Worm (Caenorhabditis elegans): ENCODE data around the gene tsp-8.

The tsp-8 gene

DNA sequence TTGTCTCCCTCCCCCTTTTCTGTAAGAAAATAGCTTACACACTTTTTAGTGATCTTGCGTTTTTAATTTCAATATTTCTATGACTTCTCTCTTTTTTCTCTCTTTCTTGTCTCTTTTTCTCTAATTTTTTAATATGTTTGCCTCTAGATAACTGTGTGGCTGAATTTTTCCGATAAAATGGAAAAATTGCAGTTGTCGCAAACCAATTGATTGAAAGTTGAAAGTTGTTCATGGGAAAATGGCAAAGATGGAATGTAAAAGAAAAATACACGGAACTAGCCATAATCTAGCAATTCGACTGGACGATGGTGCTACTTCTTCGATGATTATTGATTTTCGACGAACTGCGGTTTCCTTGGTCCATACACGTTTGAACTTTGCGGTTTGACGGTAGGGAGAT, 26.5 kb upstream of the tsp-8 start:
- TF ChIP-seq ceh-43 (GFP tag; optimal IDR thresholded peaks at IDR 0.05): no peak
- no peak for TF ChIP-seq ham-2 (GFP tag; optimal IDR thresholded peaks at IDR 0.05)
- TF ChIP-seq tbx-8 (GFP tag; optimal IDR thresholded peaks at IDR 0.05): no peak
- TF ChIP-seq pha-4 (tag; optimal IDR thresholded peaks at IDR 0.05): no peak
- TF ChIP-seq ceh-83 (GFP tag; optimal IDR thresholded peaks at IDR 0.05): no peak
- TF ChIP-seq snpc-4 (tag; optimal IDR thresholded peaks at IDR 0.05): no peak
- TF ChIP-seq zip-8 (tag; optimal IDR thresholded peaks at IDR 0.05): no peak
- no peak for TF ChIP-seq drap-1 (GFP tag; optimal IDR thresholded peaks at IDR 0.05)
- TF ChIP-seq hlh-1 (tag; optimal IDR thresholded peaks at IDR 0.05): no peak
- no peak for TF ChIP-seq elt-1 (tag; optimal IDR thresholded peaks at IDR 0.05; ENCODE audit: borderline replicate concordance, insufficient read depth)
- no peak for TF ChIP-seq ceh-39 (tag; optimal IDR thresholded peaks at IDR 0.05)
- TF ChIP-seq blmp-1 (tag; optimal IDR thresholded peaks at IDR 0.05): no peak

ce11 chrX:14753514-14754076, 24.3 kb upstream of the tsp-8 start, which contains the start of gene sucl-1:
Gene sucl-1 (plus strand): TSS chrX:14754026.
- no peak for TF ChIP-seq tbx-8 (GFP tag; optimal IDR thresholded peaks at IDR 0.05)
- TF ChIP-seq ces-1 (GFP tag; optimal IDR thresholded peaks at IDR 0.05): peak; percentile 62
- TF ChIP-seq hlh-1 (tag; optimal IDR thresholded peaks at IDR 0.05): peak; percentile 58
- peak; percentile 43 for TF ChIP-seq ztf-11 (tag; optimal IDR thresholded peaks at IDR 0.05)
- no peak for TF ChIP-seq zip-8 (tag; optimal IDR thresholded peaks at IDR 0.05)
- TF ChIP-seq ceh-39 (tag; optimal IDR thresholded peaks at IDR 0.05): peak; percentile 66
- TF ChIP-seq nhr-12 (tag; optimal IDR thresholded peaks at IDR 0.05): no peak
- TF ChIP-seq bed-3 (GFP tag; optimal IDR thresholded peaks at IDR 0.05): no peak
- no peak for TF ChIP-seq elt-1 (tag; optimal IDR thresholded peaks at IDR 0.05; ENCODE audit: borderline replicate concordance, insufficient read depth)
- TF ChIP-seq drap-1 (GFP tag; optimal IDR thresholded peaks at IDR 0.05): peak; percentile 42
- TF ChIP-seq blmp-1 (tag; optimal IDR thresholded peaks at IDR 0.05): no peak
- TF ChIP-seq lin-32 (GFP tag; optimal IDR thresholded peaks at IDR 0.05): no peak
- no peak for TF ChIP-seq mab-5 (tag; optimal IDR thresholded peaks at IDR 0.05)
- no peak for TF ChIP-seq flh-1 (GFP tag; optimal IDR thresholded peaks at IDR 0.05)
- TF ChIP-seq unc-62 (GFP tag; optimal IDR thresholded peaks at IDR 0.05): peak; percentile 43
- TF ChIP-seq cnd-1 (tag; optimal IDR thresholded peaks at IDR 0.05): peak; percentile 31
- peak; percentile 21 for TF ChIP-seq nhr-2 (tag; optimal IDR thresholded peaks at IDR 0.05)
- TF ChIP-seq snpc-4 (tag; optimal IDR thresholded peaks at IDR 0.05): no peak
- peak; percentile 86 for TF ChIP-seq mls-2 (tag; optimal IDR thresholded peaks at IDR 0.05)
- peak; percentile 16 for TF ChIP-seq lsy-2 (tag; optimal IDR thresholded peaks at IDR 0.05)
- TF ChIP-seq unc-120 (tag; optimal IDR thresholded peaks at IDR 0.05; ENCODE audit: poor library complexity, severe bottlenecking): peak; percentile 64
- TF ChIP-seq sptf-1 (tag; optimal IDR thresholded peaks at IDR 0.05): no peak
- TF ChIP-seq M03D4.4 (tag; optimal IDR thresholded peaks at IDR 0.05): peak; percentile 51
- TF ChIP-seq nhr-28 (tag; optimal IDR thresholded peaks at IDR 0.05): no peak
- TF ChIP-seq ham-2 (GFP tag; optimal IDR thresholded peaks at IDR 0.05): peak; percentile 18
- no peak for TF ChIP-seq unc-39 (tag; optimal IDR thresholded peaks at IDR 0.05)
- no peak for TF ChIP-seq nhr-76 (tag; optimal IDR thresholded peaks at IDR 0.05)
- peak; percentile 43 for TF ChIP-seq pha-4 (tag; optimal IDR thresholded peaks at IDR 0.05)
- peak; percentile 83 for TF ChIP-seq mep-1 (tag; optimal IDR thresholded peaks at IDR 0.05)
- no peak for TF ChIP-seq sem-2 (GFP tag; optimal IDR thresholded peaks at IDR 0.05)
- TF ChIP-seq nhr-237 (tag; optimal IDR thresholded peaks at IDR 0.05): no peak
- TF ChIP-seq lin-13 (tag; optimal IDR thresholded peaks at IDR 0.05): peak; percentile 57
- no peak for TF ChIP-seq elt-3 (tag; optimal IDR thresholded peaks at IDR 0.05)
- TF ChIP-seq ceh-83 (GFP tag; optimal IDR thresholded peaks at IDR 0.05): no peak
- no peak for TF ChIP-seq ceh-43 (GFP tag; optimal IDR thresholded peaks at IDR 0.05)

DNA sequence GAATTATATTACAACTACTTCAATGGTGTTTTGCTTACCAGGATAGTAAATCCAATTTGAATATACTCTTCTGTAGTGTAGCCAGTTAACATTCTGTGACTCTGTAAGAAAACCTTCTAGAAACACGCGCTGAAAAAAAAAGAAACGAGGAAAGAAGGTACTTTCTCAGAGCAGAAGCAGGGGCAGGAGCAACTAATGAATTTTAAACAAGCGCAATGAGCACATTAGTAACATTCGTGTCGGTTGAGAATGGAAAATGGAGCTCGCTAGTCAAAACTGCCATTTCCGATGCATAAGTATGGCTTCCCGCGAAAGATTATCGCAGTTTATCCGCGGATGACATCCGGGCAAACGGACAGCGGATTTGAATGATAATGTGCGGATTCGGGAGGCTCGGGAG, 22.6 kb upstream of the tsp-8 start, which contains the start of gene C05G5.3:
C05G5.3 (minus strand) TSS at position 101 of the 400 bp plus-strand sequence.
- no peak for TF ChIP-seq ham-2 (GFP tag; optimal IDR thresholded peaks at IDR 0.05)
- no peak for TF ChIP-seq unc-120 (tag; optimal IDR thresholded peaks at IDR 0.05; ENCODE audit: poor library complexity, severe bottlenecking)
- no peak for TF ChIP-seq snpc-4 (tag; optimal IDR thresholded peaks at IDR 0.05)
- no peak for TF ChIP-seq ces-1 (GFP tag; optimal IDR thresholded peaks at IDR 0.05)
- no peak for TF ChIP-seq blmp-1 (tag; optimal IDR thresholded peaks at IDR 0.05)
- no peak for TF ChIP-seq nhr-76 (tag; optimal IDR thresholded peaks at IDR 0.05)
- no peak for TF ChIP-seq zip-8 (tag; optimal IDR thresholded peaks at IDR 0.05)
- TF ChIP-seq lin-32 (GFP tag; optimal IDR thresholded peaks at IDR 0.05): no peak
- no peak for TF ChIP-seq ztf-11 (tag; optimal IDR thresholded peaks at IDR 0.05)
- no peak for TF ChIP-seq M03D4.4 (tag; optimal IDR thresholded peaks at IDR 0.05)
- no peak for TF ChIP-seq lin-13 (tag; optimal IDR thresholded peaks at IDR 0.05)
- TF ChIP-seq ceh-83 (GFP tag; optimal IDR thresholded peaks at IDR 0.05): no peak
- no peak for TF ChIP-seq mls-2 (tag; optimal IDR thresholded peaks at IDR 0.05)

Data from whole organism, mixed stage, embryonic.